Worm (Caenorhabditis elegans): Measurements from ENCODE around the gene T08G5.2.
"Not testable (repeated sequence)": the region's sequence is repeated elsewhere in the genome, so short reads cannot be mapped to it uniquely, and the experiment has no call there.

The T08G5.2 gene

DNA sequence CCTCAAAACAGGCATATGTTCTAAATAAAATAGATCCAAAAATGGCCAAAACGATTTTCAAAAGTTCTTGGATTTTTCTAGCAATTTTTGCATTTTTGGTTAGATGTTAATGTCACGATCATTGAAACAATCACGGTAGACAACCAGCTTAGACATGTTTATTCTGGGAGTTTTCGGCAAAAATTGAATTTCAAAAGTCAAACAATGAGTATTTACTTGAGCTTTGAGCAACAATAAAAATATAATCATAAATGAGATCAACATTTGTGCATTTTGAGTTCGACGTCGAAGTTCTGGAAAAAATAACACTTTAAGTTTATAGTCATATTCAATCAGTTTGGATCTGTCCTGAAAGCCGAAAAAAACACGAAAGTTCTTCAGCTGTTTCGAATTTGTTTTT lies at the start of gene T08G5.2:
Gene T08G5.2 (minus strand): TSS at position 101 of the 400 bp plus-strand sequence.
- TF ChIP-seq him-1 (tag; optimal IDR thresholded peaks at IDR 0.05), result no peak
- no peak for TF ChIP-seq W03F9.2 (tag; optimal IDR thresholded peaks at IDR 0.05)
- TF ChIP-seq dao-5 (tag; optimal IDR thresholded peaks at IDR 0.05), result no peak

DNA sequence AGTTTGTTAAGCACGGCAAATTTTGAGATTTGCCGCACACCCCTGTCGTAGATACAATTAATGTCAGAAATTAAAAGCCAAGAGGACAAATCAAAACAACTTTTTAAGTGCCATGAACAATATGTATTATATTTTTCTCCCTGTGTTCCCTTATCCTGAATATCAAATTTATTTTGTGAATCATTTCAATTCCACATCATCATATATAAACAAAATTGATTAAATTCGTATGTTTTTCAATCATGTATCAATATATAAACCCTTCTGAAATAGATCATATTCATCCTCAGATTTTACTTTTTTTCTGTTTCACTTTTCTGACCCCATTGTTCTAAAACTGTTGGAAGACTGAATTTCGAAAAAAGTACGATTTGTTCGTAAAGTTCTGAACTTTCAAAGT lies 48.1 kb upstream of the T08G5.2 start, which contains the start of gene D1086.11:
Gene D1086.11 (plus strand): TSS at position 301 of the 400 bp plus-strand sequence.
- no peak for TF ChIP-seq W03F9.2 (tag; optimal IDR thresholded peaks at IDR 0.05)
- no peak for TF ChIP-seq him-1 (tag; optimal IDR thresholded peaks at IDR 0.05)
- no peak for TF ChIP-seq dao-5 (tag; optimal IDR thresholded peaks at IDR 0.05)

DNA sequence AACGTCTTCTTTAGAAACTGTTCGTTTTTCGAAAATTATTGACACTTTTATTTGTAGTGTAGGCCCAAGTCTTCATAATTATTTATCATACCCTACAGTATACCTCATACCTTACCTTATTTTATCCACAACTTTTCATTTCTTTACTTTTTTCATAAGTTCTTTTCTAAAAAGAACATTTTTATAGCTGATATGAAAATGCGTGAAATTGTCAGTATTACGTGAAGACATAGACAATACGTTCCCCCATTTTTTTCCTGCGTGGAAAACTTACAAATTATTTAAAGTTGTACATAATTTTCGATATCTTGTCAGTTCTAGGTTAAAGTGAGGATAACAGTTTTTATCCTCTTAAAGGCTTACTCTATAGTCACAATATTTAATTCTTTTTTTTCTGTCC lies 43.8 kb upstream of the T08G5.2 start:
- no peak for TF ChIP-seq him-1 (tag; optimal IDR thresholded peaks at IDR 0.05)
- no peak for TF ChIP-seq dao-5 (tag; optimal IDR thresholded peaks at IDR 0.05)
- TF ChIP-seq W03F9.2 (tag; optimal IDR thresholded peaks at IDR 0.05), result no peak

DNA sequence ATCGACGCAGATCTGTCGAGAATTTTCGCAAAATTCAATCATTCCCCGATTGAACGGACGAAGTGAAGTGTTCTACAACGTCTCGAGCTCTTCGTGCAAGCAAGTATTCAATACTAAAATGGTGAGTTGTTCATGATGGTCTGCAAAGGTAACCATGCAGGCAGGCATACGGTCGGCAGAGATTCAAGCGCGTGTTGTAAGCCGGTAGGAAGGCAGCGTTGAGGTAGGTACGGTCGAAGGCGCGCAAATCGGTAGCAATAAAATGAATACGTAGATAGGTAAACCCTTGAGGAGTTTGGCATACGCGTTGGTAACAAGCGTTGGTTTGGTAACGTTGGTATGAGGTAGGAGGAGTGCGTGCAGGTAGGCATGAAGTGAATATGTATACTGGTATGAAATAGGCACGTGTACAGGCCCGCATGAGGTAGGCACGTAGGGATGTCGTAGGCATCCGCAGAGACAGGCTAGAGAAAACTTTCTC lies 41.8 kb upstream of the T08G5.2 start, which contains the start of gene D1086.17:
Gene D1086.17 (plus strand): TSS at position 51 of the 481 bp plus-strand sequence.
- TF ChIP-seq him-1 (tag; optimal IDR thresholded peaks at IDR 0.05) (no peak), W03F9.2 (tag; optimal IDR thresholded peaks at IDR 0.05) (no peak), dao-5 (tag; optimal IDR thresholded peaks at IDR 0.05) (no peak)

DNA sequence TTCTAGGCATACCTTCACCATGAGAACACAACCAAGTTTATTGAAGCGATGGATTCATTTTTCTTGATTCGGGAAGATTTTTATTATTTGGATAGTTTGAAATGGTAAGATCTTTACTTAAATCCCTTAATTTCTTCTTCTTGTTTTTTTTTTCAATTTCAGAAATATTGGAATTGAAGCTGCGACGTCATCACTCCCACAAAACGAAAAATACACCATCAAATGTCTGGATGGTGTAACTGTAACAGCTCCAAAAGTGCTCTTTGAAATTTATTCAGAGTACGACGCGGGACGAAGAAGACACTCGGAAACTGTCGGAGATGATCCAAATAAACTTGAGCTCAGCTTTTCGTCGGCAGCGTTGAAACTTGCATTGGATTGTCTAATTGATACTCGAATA lies 38.3 kb upstream of the T08G5.2 start, which contains the start of gene D1086.21:
Gene D1086.21 (plus strand): TSS at position 301 of the 400 bp plus-strand sequence.
- TF ChIP-seq W03F9.2 (tag; optimal IDR thresholded peaks at IDR 0.05) (no peak), him-1 (tag; optimal IDR thresholded peaks at IDR 0.05) (no peak), dao-5 (tag; optimal IDR thresholded peaks at IDR 0.05) (no peak)

DNA sequence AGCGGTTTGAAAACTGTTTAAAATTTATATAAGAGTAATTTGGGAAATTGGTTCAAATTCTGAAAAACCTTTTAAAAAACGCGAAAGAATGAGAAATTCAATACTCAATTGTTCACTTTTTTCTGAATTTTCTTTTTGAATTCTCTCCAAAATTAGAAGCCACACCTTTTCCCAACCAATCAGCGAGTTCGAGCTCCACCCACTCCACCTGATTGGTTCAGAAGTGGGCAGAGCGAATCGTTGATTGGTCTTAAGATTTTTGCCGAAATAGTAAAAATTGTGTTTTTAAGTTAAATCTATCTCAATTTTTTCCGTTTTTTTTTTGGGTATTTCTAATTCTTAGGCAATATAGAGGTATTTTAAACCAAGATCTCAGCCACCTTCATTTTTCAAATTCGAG lies 37.9 kb upstream of the T08G5.2 start:
- TF ChIP-seq W03F9.2 (tag; optimal IDR thresholded peaks at IDR 0.05), result no peak

DNA sequence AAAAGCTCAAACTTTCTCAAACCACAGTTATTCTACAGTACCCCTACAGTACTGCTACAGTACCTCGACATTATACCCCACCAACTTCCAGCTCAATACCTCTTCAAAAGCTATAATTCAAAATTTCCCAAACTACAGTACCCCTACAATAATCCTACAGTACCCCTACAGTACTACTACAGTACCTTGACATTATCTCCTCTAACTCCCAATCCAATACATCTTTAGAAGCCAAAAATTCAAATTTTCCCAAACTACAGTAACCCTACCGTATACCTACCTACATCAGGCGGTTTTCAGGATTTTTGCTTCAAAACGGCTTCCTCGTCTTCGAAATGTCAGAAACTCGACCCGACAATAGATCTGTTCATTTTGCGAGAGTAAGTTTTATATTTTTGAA lies 31.4 kb upstream of the T08G5.2 start, which contains the start of gene F58D12.3:
Gene F58D12.3 (plus strand): TSS at position 301 of the 400 bp plus-strand sequence.
- no peak for TF ChIP-seq dao-5 (tag; optimal IDR thresholded peaks at IDR 0.05)
- no peak for TF ChIP-seq W03F9.2 (tag; optimal IDR thresholded peaks at IDR 0.05)
- TF ChIP-seq him-1 (tag; optimal IDR thresholded peaks at IDR 0.05), result no peak

DNA sequence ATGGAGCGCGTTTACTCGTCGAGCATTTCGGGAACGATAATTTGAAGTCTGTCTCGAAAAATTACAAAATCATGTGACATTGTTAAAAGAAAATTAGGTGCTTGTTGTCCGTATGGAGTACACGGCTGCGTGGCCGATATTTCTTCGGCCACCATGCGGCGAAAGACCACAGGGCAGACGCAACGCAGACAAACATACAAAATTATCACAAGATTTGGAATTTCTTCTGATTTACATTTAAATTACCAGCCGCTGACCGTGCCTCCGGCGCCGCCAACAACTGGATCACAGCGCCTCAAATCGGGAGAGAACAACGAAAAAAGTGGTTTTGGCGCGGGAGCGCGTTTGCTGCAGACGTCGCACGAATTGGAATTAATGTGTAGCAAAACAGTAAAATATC lies 29.0 kb upstream of the T08G5.2 start:
- TF ChIP-seq him-1 (tag; optimal IDR thresholded peaks at IDR 0.05) (peak; percentile 65), W03F9.2 (tag; optimal IDR thresholded peaks at IDR 0.05) (peak; percentile 71)

DNA sequence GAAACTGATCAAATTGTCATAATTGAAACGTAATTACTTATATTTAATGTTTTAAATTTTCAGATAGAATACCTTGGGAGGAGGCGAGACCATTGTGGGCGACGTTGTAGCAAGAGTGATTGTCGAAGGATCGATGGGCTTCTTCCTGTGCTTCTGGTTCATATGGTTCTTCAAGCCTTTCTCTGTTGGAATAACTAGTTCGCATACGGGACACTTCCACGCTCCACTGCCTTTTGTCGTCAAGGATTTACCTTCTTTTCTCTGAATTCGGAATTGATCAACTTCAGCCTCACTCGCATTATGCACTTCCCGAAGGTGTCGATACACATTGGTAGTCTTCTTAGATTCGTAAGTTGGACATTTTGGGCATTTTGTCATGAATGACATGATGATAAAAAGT lies 23.2 kb upstream of the T08G5.2 start, which contains the start of gene F58D12.1:
Gene F58D12.1 (plus strand): TSS at position 301 of the 400 bp plus-strand sequence.
- TF ChIP-seq W03F9.2, dao-5, him-1 (tag; optimal IDR thresholded peaks at IDR 0.05): not testable (repeated sequence)

DNA sequence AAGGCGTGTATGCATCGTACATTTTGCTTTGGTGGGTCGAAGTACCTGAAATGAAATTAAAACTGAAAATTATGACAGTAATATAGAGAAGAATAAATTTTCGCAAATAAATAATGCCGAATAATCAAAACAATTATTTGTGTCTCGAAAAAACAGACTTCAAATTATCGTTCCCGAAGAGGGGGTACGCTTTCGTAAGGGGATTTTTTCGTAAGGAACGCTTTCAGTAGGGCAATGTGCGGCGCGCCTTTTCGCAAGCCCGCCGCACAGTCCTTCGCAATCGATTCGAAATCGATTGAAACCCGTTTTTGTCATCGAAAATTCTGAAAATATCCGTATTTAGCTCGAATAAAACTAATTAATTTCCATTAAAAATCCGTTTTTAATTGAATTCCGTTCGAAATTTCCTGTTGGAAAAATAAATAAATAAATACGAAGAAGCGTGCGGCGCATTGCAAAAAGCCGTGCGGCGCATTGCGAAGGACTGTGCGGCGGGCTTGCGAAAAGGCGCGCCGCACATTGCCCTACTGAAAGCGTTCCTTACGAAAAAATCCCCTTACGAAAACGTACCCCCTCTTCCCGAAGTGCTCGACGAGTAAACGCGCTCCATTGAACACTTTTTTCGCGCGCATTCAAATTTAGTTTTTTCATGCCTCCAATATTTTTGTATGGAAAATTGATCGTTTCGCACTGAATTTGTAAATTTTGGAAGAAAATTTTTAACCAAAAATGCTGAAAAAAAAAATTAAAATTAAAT lies 12.4 kb upstream of the T08G5.2 start, which contains the start of gene vps-39:
Gene vps-39 (minus strand): TSS at position 51 of the 757 bp plus-strand sequence.
- TF ChIP-seq dao-5, W03F9.2, him-1 (tag; optimal IDR thresholded peaks at IDR 0.05): not testable (repeated sequence)

DNA sequence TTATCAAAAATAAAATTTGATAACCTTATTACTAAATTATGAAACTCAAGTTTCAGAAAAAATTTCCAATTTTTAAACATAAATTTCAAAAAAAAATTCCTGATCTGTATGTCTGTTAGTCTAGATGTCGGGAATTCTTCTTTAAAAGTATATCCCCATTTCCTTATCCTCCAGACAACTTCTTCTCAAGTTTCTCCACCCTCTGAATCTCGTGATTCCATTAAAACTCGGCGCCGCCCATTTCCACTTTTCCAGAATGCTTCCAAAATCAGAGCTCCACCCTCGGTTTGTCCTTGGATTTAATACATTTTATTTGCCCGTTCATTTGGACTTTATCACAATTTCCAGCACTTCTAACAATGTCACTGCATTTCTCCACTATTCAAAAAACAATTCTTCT lies 7.6 kb upstream of the T08G5.2 start, which contains the start of gene ins-10:
Gene ins-10 (plus strand): TSS at position 301 of the 400 bp plus-strand sequence.
- TF ChIP-seq dao-5 (tag; optimal IDR thresholded peaks at IDR 0.05) (no peak), him-1 (tag; optimal IDR thresholded peaks at IDR 0.05) (no peak), W03F9.2 (tag; optimal IDR thresholded peaks at IDR 0.05) (no peak)

DNA sequence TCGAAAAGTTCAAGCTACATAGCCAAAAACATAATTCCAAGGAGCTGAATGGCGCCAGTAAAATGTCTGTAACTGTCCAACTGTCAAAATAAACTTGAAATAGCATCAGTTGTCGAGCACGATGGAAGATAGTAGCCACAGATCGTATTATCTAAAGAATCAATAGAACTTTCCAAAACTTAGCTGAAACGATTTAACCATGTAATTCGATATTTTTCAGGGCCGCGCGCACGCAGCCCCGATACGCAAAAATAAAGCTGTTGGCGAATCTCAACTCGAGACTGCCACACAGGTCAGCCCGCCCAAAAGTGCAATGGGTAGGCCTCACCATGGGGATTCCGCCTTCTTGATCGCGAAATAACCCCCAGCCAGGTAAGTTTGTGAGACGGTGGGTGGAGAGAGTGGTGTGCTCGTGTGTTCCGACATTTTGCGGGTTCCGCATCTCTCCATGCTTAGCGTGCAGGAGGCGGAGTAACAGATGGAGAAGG lies 2.2 kb upstream of the T08G5.2 start:
- TF ChIP-seq him-1 (tag; optimal IDR thresholded peaks at IDR 0.05) (no peak), dao-5 (tag; optimal IDR thresholded peaks at IDR 0.05) (peak; percentile 20)

DNA sequence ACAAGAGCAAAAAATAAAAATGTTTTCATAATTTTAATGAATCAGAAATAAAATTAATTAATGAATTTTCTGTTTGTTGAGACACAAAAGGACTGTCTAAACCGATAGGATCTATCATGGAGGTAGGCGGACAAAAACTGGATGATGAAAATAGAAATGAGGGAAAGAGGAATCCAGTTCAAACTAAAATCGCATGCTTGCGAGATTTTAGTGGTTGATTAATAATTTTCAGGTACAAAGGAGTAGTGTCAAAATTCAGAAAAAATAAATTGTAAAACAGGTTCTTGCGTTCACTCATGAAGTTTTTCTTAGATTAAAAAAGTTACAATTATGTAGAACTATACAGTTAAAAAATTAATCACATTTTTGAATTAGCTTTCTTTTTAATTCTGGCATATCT lies 1.3 kb upstream of the T08G5.2 start, which contains the start of gene T08G5.3:
Gene T08G5.3 (minus strand): TSS at position 101 of the 400 bp plus-strand sequence.
- TF ChIP-seq W03F9.2 (tag; optimal IDR thresholded peaks at IDR 0.05) (no peak), dao-5 (tag; optimal IDR thresholded peaks at IDR 0.05) (no peak), him-1 (tag; optimal IDR thresholded peaks at IDR 0.05) (no peak)

DNA sequence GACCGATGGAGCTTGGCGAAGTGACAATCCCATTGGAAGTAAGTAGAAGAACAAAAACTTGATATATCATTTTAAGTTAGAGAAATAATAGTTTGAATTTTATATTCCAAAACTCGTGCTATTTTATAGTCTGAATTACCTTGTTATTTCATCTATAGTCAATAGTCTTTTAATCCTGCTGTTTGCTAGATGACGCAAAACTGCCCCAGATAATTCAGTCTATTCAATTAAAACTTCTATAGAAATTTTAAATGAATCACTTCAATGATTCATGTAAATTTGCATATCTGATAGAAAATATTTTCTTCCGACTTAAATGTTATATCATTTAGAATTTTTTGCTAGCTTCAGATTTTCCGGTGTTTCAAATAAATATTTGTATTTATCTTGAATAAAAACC lies 3.0 kb downstream of the T08G5.2 start, which contains the start of gene T08G5.15:
Gene T08G5.15 (minus strand): TSS at position 101 of the 400 bp plus-strand sequence.
- TF ChIP-seq W03F9.2 (tag; optimal IDR thresholded peaks at IDR 0.05), result no peak
- TF ChIP-seq dao-5 (tag; optimal IDR thresholded peaks at IDR 0.05), result no peak
- TF ChIP-seq him-1 (tag; optimal IDR thresholded peaks at IDR 0.05), result no peak

Measured in whole organism, L4/young adult.